Fruit fly (Drosophila melanogaster): ENCODE measurements around the gene CG31219.

The CG31219 gene

DNA sequence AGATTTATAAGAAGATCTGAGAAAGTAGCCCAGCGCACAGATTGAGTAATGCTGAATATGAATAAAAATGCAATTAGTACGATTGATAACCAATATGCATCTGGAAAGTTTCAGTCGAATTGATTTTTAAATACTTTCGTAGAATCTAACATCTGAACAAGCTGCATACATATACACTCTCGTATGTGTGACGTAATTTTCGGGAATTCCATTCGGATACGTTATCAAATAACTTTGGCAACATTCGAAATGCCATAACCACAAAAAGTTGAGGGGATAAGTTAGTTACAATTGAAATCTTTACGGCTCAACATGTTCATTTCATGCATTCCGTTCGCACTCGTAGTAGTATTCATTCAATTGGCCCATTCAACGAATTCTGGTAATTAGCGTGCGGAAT is at the start of gene CG31219:
Gene CG31219, plus strand, starts transcription at position 301 of the 400 bp plus-strand sequence.
- TF ChIP-seq usp (GFP tag; optimal IDR thresholded peaks at IDR 0.05) (no peak), CG8478 (optimal IDR thresholded peaks at IDR 0.05) (no peak), pan (optimal IDR thresholded peaks at IDR 0.05) (no peak), Dll (optimal IDR thresholded peaks at IDR 0.05) (no peak), psq (optimal IDR thresholded peaks at IDR 0.05) (no peak), EcR (GFP tag; optimal IDR thresholded peaks at IDR 0.05) (no peak)

DNA sequence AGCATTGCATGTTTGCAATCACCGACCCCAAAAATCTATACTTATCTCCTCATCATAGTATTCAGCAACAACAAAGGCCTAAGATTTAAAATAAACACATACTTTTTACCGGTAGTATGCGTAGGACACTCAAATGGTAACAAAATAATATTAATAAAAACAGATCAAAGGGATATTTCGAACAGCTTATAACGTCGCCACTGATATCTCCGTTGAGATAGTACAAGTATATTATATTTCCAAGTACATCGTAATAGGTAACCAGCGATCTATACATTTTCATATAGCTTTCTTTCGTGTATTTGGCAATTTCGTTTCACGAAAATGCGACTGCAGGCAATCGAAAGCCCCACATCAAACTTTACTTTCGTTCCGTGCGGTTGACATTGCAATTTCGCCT is 47.8 kb upstream of the CG31219 start, which contains the start of gene CG7342:
Gene CG7342, plus strand, starts transcription at position 380 of the 400 bp plus-strand sequence.
- TF ChIP-seq EcR (GFP tag; optimal IDR thresholded peaks at IDR 0.05) (no peak), pan (optimal IDR thresholded peaks at IDR 0.05) (no peak), psq (optimal IDR thresholded peaks at IDR 0.05) (no peak), CG8478 (optimal IDR thresholded peaks at IDR 0.05) (no peak), usp (GFP tag; optimal IDR thresholded peaks at IDR 0.05) (no peak), Dll (optimal IDR thresholded peaks at IDR 0.05) (no peak)

DNA sequence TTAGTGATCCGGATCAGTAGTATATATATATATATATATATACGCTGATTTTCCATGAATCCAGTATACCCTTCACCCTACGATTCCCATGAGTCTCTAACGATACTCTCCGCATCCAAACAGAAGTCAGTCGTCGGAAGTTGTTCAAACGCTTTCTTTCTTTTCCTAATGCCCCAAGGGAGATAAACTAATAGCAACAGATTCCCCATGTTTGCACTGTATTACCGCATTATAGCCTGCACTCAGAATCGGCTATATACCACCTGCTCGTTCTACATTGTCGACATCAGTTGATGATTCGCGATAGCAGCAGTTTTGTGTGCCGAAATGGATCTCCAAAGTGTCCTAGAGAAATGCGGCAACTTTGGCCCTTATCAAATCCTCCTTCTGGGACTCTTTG is 43.9 kb upstream of the CG31219 start, which contains the start of gene CG17751:
Gene CG17751, plus strand, starts transcription at position 301 of the 400 bp plus-strand sequence.
- TF ChIP-seq Dll (optimal IDR thresholded peaks at IDR 0.05): no peak
- no peak for TF ChIP-seq usp (GFP tag; optimal IDR thresholded peaks at IDR 0.05)
- no peak for TF ChIP-seq CG8478 (optimal IDR thresholded peaks at IDR 0.05)
- no peak for TF ChIP-seq EcR (GFP tag; optimal IDR thresholded peaks at IDR 0.05)
- TF ChIP-seq pan (optimal IDR thresholded peaks at IDR 0.05): no peak
- no peak for TF ChIP-seq psq (optimal IDR thresholded peaks at IDR 0.05)

DNA sequence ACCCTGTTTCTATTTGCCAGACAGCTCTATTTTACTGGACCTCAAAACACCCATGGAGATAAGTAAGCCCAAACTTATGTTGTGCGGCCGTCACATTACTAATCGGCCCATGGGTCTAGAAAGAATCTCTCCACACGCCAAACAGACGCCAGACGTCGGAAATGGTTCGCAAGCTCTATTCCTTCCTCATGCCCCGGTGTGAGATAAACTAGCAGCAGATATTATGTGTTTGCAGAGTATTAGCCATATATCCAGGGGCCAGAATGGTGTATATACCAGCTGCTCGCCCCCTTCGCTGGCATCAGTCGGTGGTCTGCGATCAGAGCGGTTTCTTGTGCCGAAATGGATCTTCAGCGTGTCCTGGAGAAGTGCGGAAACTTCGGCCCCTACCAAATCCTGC is 40.9 kb upstream of the CG31219 start, which contains the start of gene CG17752:
Gene CG17752, plus strand, starts transcription at position 301 of the 400 bp plus-strand sequence.
- TF ChIP-seq psq (optimal IDR thresholded peaks at IDR 0.05) (no peak), CG8478 (optimal IDR thresholded peaks at IDR 0.05) (no peak), usp (GFP tag; optimal IDR thresholded peaks at IDR 0.05) (no peak), EcR (GFP tag; optimal IDR thresholded peaks at IDR 0.05) (no peak), pan (optimal IDR thresholded peaks at IDR 0.05) (no peak), Dll (optimal IDR thresholded peaks at IDR 0.05) (no peak)

DNA sequence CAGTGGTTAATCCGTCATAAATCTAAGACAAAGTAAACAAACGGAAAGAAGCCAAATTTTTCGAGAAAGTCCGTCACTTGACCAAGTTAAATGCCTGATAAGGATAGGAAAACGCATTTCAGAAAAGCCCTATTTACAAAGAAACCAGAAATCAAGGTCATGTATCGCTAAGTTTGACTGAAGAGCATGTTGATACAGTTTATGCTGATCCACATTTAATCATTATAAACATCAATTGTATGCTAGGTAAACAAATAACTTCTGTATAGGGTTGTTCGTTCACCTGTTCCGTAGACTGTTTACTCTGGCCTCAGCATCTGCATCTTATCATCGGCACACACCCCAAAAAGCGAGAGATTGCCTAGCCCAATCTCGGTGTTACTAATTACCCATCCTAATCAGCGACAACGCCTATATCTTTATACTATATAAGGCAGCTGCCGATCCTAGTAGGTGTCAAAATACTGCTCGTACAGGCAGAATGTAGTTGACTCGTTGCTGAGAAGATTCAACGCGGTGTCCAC is 37.8 kb upstream of the CG31219 start, which contains the start of gene CG16727:
Gene CG16727, plus strand, starts transcription at position 474 of the 524 bp plus-strand sequence.
- TF ChIP-seq pan (optimal IDR thresholded peaks at IDR 0.05): no peak
- no peak for TF ChIP-seq Dll (optimal IDR thresholded peaks at IDR 0.05)
- no peak for TF ChIP-seq usp (GFP tag; optimal IDR thresholded peaks at IDR 0.05)
- no peak for TF ChIP-seq EcR (GFP tag; optimal IDR thresholded peaks at IDR 0.05)
- no peak for TF ChIP-seq psq (optimal IDR thresholded peaks at IDR 0.05)
- no peak for TF ChIP-seq CG8478 (optimal IDR thresholded peaks at IDR 0.05)

DNA sequence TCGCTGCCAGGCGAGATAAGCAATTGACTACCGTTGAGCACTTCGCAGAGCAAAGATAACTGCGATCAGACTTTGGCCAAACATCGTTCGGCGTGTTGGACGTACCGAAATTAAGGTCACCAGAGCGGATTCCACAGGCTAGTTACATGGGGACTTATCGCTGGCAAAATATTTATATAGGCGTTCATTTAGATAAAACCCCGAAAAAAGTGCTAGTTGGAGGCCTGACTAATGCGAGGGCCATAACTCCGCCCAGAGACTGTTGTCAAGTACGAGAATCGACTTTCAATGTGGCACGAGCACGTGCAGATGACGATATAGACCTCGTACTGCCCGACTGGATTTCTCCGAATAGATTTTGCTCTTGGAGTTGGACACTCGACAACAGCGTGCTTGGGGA is 30.9 kb upstream of the CG31219 start:
- TF ChIP-seq pan (optimal IDR thresholded peaks at IDR 0.05) (no peak), CG8478 (optimal IDR thresholded peaks at IDR 0.05) (no peak), psq (optimal IDR thresholded peaks at IDR 0.05) (no peak), EcR (GFP tag; optimal IDR thresholded peaks at IDR 0.05) (no peak), usp (GFP tag; optimal IDR thresholded peaks at IDR 0.05) (no peak), Dll (optimal IDR thresholded peaks at IDR 0.05) (no peak)

DNA sequence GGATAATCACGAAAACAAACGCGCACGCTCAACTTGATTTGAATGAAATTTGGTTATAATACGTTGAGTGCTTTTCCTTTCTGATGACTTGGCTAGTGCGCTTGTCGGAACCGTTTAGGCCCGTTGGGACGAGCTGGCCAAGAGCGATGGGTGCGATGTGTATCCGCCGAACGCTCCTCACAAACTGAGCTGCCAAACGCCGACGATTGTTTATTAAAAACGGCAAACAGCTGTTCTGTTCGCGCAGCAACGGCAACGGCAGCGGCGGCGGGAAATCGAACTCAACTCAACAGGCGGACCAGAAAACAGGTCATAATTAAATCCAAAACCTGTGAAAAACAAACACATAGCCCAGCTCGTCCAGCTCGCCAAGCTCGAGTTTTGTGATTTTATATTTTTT is 29.9 kb upstream of the CG31219 start:
- TF ChIP-seq CG8478 (optimal IDR thresholded peaks at IDR 0.05): no peak

DNA sequence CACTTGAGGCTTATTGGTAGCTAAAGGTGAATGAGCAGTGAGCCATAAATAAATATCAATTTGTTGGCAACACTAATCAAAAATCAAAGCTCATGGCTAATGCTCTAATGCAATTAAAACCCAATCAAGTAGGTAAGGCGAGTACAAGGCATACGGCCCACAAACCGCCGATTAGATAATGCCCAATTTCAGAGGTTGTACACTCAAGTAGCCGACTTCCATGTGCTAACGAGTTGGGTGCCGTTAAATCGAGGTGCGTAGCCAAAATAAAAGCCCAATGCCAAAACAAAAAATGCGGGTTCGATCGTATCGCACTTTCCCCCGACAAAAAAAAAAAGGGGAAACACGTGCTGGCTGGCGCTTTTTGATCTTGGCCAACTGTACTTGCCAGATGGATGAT is 28.8 kb upstream of the CG31219 start:
- TF ChIP-seq Dll (optimal IDR thresholded peaks at IDR 0.05): no peak
- no peak for TF ChIP-seq CG8478 (optimal IDR thresholded peaks at IDR 0.05)
- no peak for TF ChIP-seq EcR (GFP tag; optimal IDR thresholded peaks at IDR 0.05)
- no peak for TF ChIP-seq pan (optimal IDR thresholded peaks at IDR 0.05)
- TF ChIP-seq psq (optimal IDR thresholded peaks at IDR 0.05): no peak
- no peak for TF ChIP-seq usp (GFP tag; optimal IDR thresholded peaks at IDR 0.05)

DNA sequence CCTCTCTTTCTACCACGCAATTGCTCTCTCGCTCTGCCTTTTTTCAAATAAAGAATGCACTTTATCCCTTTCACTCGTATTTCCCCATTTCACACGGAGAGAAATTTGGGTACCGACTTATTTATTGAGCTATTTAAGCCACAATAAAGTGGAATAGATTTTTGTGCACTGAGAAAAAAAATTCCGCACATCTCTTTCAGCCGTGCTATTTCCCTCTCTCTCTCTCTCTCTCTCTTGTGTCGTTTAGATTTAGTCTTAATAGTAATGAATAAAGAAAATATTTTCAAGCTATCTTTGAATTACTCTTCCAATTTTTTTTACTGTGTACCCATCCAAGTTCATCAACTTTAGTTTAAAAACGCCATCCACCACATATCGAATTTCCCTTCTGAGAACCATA is 27.2 kb upstream of the CG31219 start:
- no peak for TF ChIP-seq psq (optimal IDR thresholded peaks at IDR 0.05)
- TF ChIP-seq usp (GFP tag; optimal IDR thresholded peaks at IDR 0.05): no peak
- TF ChIP-seq pan (optimal IDR thresholded peaks at IDR 0.05): no peak

DNA sequence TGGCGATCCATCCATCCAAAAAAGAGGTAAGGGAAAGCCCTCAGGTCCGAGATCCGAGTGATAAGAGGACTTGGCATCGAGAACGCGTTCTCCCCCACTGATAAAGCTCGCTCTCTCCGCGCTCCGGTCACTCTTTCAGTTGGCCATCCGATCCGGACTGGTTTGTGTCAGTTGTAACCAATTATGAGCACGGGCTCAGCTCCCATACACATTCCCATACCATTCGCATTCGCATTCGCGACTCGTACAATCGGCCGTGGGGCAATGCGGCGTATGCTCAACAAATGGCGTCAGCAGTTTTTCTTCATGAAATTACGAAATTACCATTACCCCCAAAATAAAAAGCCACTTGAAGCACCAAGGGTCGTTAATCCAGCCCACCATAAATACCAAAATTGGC is 26.3 kb upstream of the CG31219 start:
- TF ChIP-seq EcR (GFP tag; optimal IDR thresholded peaks at IDR 0.05) (no peak), psq (optimal IDR thresholded peaks at IDR 0.05) (no peak), pan (optimal IDR thresholded peaks at IDR 0.05) (no peak), usp (GFP tag; optimal IDR thresholded peaks at IDR 0.05) (no peak), Dll (optimal IDR thresholded peaks at IDR 0.05) (no peak), CG8478 (optimal IDR thresholded peaks at IDR 0.05) (no peak)

DNA sequence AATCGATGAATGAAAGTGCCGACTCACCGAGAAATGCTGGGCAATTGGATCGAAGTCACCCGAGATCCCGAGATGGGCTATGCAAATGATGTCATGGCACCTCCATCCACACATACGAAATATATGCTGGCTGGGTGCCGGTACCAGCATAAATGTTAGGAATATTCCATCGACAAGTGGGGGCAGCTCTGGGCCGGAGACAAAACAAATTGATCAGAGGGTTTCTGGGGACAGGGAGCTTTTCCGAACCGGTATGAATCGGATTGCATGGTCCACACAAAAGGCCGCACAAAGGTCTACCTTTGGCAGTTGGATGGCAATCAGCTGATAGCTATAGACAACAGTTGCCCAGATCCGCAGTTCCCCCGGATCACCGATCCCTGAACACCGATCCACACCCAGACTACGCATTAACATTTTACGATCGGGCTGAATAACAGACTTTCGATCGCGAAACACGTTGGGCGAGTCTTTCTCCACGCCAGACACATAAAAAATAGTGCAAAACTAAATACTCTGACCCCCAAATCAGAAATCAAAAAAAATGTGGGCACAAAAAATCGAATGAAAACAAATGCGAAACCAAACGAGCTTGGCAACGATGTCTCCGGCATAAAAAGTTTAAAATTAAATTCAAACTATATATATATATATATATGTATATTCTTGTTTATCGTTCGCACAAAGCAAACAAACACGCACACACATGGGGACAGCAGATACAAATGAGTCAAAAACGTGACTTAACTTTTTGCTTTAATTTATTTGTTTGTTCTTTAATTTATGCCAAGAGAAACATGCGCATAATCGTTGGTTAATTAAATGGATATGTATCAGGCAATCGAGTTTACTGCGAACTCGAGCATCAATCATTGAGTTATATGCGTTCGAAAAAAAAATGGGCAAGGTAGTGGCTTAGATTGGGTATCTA is 25.3 kb upstream of the CG31219 start:
- TF ChIP-seq usp (GFP tag; optimal IDR thresholded peaks at IDR 0.05): no peak
- no peak for TF ChIP-seq psq (optimal IDR thresholded peaks at IDR 0.05)
- TF ChIP-seq pan (optimal IDR thresholded peaks at IDR 0.05): no peak
- no peak for TF ChIP-seq Dll (optimal IDR thresholded peaks at IDR 0.05)
- no peak for TF ChIP-seq CG8478 (optimal IDR thresholded peaks at IDR 0.05)
- no peak for TF ChIP-seq EcR (GFP tag; optimal IDR thresholded peaks at IDR 0.05)

DNA sequence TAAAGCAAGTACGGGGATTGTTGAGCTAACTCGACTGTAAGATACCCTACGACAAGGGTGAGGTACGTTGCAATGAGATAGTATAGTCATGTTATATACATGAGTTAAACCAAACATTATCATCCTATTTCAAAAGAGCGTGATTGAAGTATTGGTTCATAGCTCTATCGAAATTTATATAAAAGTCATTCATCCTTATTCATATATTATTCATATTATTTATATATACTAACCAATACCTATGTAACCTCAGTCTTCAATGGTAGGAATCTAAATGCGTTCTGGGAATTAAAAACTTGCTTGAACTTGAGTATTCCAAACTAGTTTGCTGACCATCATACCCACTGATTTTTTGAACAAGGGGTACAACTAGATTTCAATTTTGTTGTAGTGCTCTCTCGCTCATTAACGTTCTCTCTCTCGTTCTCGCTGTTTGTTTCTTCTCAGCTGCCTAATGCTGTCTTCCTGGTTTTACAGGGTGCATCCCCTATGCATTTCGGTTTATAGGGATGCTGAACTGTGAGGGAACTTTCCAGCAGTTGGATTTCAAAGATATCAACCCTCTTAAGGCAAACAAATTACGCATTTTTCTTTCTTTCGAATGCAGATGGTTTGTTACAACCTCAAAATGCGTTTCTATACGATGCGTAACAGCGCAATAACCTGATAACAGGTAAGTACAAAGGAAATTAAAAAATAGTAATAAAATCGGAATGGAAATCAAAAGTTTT is 22.9 kb upstream of the CG31219 start:
- no peak for TF ChIP-seq psq (optimal IDR thresholded peaks at IDR 0.05)

Measured in whole organism.